Worm (Caenorhabditis elegans) whole organism, L1 larva: ENCODE data around the gene C33F10.11.

Experiments used
- C16A3.4 ChIP-seq: fragments of 150-350 bp; optimal IDR thresholded peaks from 2 replicates; lab custom pipeline; 2014; ENCODE audit warnings: missing biosample characterization, missing genetic modification characterization
- C34B4.2 ChIP-seq: sonication (generic microtip); optimal IDR thresholded peaks from 2 replicates; lab custom pipeline; 2017; ENCODE audit warnings: mild to moderate bottlenecking, missing genetic modification characterization, missing compliant biosample characterization
- F16B12.6 ChIP-seq: fragments of 150-350 bp; optimal IDR thresholded peaks from 2 replicates; lab custom pipeline; 2014; ENCODE audit warnings: missing biosample characterization, missing genetic modification characterization
- aha-1 ChIP-seq: fragments of 150-350 bp; optimal IDR thresholded peaks from 2 replicates; lab custom pipeline; 2014; ENCODE audit warnings: missing biosample characterization, missing genetic modification characterization
- aly-2 ChIP-seq: fragments of 150-350 bp; optimal IDR thresholded peaks from 2 replicates; lab custom pipeline; 2014; ENCODE audit warnings: missing biosample characterization, missing genetic modification characterization
- ama-1 ChIP-seq: fragments of 150-350 bp; optimal IDR thresholded peaks from 2 replicates; lab custom pipeline; 2014
- ceh-63 ChIP-seq: fragments of 200-800 bp; sonication (Bioruptor generic); optimal IDR thresholded peaks from 2 replicates; lab custom pipeline; 2018; ENCODE audit warnings: mild to moderate bottlenecking, missing genetic modification characterization, missing compliant biosample characterization
- ceh-82 ChIP-seq, 3 experiments: fragments of 150-350 bp in 1 of 3; sonication (generic microtip) in 2 of 3; optimal IDR thresholded peaks; 2 replicates each; lab custom pipeline; 2014 to 2017; ENCODE audit warnings: missing biosample characterization in 3 of 3, missing genetic modification characterization in 3 of 3
- ceh-90 ChIP-seq: sonication (generic microtip); optimal IDR thresholded peaks from 2 replicates; lab custom pipeline; 2016; ENCODE audit warnings: missing genetic modification characterization, missing compliant biosample characterization
- dpl-1 ChIP-seq, 3 experiments: fragments of 150-350 bp in 2 of 3; sonication (generic microtip) in 1 of 3; optimal IDR thresholded peaks; 2 replicates each; lab custom pipeline; 2014 to 2017; ENCODE audit warnings: missing biosample characterization in 3 of 3, missing genetic modification characterization in 3 of 3, missing genetic modification reagents in 3 of 3
- efl-1 ChIP-seq, 4 experiments: fragments of 150-350 bp; optimal IDR thresholded peaks in 3 of 4; peaks in 1 of 4; 1 replicate in 1 of 4; 2 replicates in 3 of 4; lab custom pipeline; 2014; ENCODE audit warnings: missing biosample characterization in 2 of 4, missing genetic modification characterization in 2 of 4, missing genetic modification reagents in 2 of 4
- efl-3 ChIP-seq: fragments of 200-800 bp; sonication (Bioruptor generic); optimal IDR thresholded peaks from 2 replicates; lab custom pipeline; 2018; ENCODE audit warnings: mild to moderate bottlenecking, missing genetic modification characterization, missing compliant biosample characterization
- egl-13 ChIP-seq: sonication (generic microtip); optimal IDR thresholded peaks from 2 replicates; lab custom pipeline; 2016; ENCODE audit warnings: missing genotype, missing genetic modification reagents, missing genetic modification characterization, missing compliant biosample characterization
- fkh-10 ChIP-seq: sonication (generic microtip); optimal IDR thresholded peaks from 2 replicates; lab custom pipeline; 2017; ENCODE audit warnings: missing biosample characterization, missing genetic modification reagents, missing genetic modification characterization
- fkh-4 ChIP-seq: sonication (generic microtip); optimal IDR thresholded peaks from 2 replicates; lab custom pipeline; 2016; ENCODE audit warnings: missing compliant biosample characterization, missing genetic modification characterization, borderline replicate concordance
- fkh-8 ChIP-seq: sonication (generic microtip); optimal IDR thresholded peaks from 2 replicates; lab custom pipeline; 2016; ENCODE audit warnings: mild to moderate bottlenecking, missing genetic modification characterization, missing compliant biosample characterization
- fos-1 ChIP-seq: fragments of 150-350 bp; optimal IDR thresholded peaks from 2 replicates; lab custom pipeline; 2014; ENCODE audit warnings: missing biosample characterization, missing genetic modification characterization
- grh-1 ChIP-seq: fragments of 200-800 bp; sonication (Bioruptor generic); IDR thresholded peaks from 2 replicates; pipeline ENCODE4 v1.3.6; 2022; ENCODE audit warnings: missing genetic modification reagents, missing genetic modification characterization, missing compliant biosample characterization
- isw-1 ChIP-seq: fragments of 200-800 bp; sonication (Bioruptor generic); IDR thresholded peaks from 2 replicates; pipeline ENCODE4 v1.3.6; 2022; ENCODE audit warnings: missing genetic modification characterization, missing compliant biosample characterization
- jun-1 ChIP-seq: fragments of 150-350 bp; optimal IDR thresholded peaks from 2 replicates; lab custom pipeline; 2014; ENCODE audit warnings: missing biosample characterization, missing genetic modification reagents, missing genetic modification characterization
- lin-13 ChIP-seq: fragments of 150-350 bp; optimal IDR thresholded peaks from 2 replicates; lab custom pipeline; 2014; ENCODE audit warnings: missing biosample characterization, missing genetic modification reagents, missing genetic modification characterization
- lin-14 ChIP-seq: fragments of 200-800 bp; sonication (Bioruptor generic); optimal IDR thresholded peaks from 2 replicates; lab custom pipeline; 2018; ENCODE audit warnings: mild to moderate bottlenecking, missing genetic modification characterization, moderate library complexity, missing compliant biosample characterization
- lin-15B ChIP-seq: fragments of 150-350 bp; sonication (generic microtip); optimal IDR thresholded peaks from 3 replicates; lab custom pipeline; 2014; ENCODE audit warnings: missing biosample characterization, missing genetic modification characterization
- lin-39 ChIP-seq: fragments of 150-350 bp; optimal IDR thresholded peaks from 2 replicates; lab custom pipeline; 2014; ENCODE audit warnings: missing biosample characterization, missing genetic modification reagents, missing genetic modification characterization
- lir-3 ChIP-seq: sonication (generic microtip); optimal IDR thresholded peaks from 2 replicates; lab custom pipeline; 2016; ENCODE audit warnings: mild to moderate bottlenecking, missing genetic modification characterization, moderate library complexity, missing compliant biosample characterization; ENCODE audit not compliant: poor library complexity
- mab-9 ChIP-seq: fragments of 200-800 bp; sonication (Bioruptor generic); IDR thresholded peaks from 2 replicates; pipeline ENCODE4 v1.3.6; 2022; ENCODE audit warnings: missing genetic modification reagents, missing genetic modification characterization, missing compliant biosample characterization
- mdl-1 ChIP-seq, 2 experiments: fragments of 150-350 bp; optimal IDR thresholded peaks; 2 replicates each; lab custom pipeline; 2014 to 2017; ENCODE audit warnings: missing biosample characterization in 2 of 2, missing genetic modification characterization in 2 of 2, inconsistent platforms in 1 of 2
- mef-2 ChIP-seq: fragments of 150-350 bp; optimal IDR thresholded peaks from 2 replicates; lab custom pipeline; 2014; ENCODE audit warnings: missing biosample characterization, missing genetic modification characterization
- mep-1 ChIP-seq: fragments of 150-350 bp; optimal IDR thresholded peaks from 2 replicates; lab custom pipeline; 2014; ENCODE audit warnings: missing biosample characterization, missing genetic modification characterization
- nhr-11 ChIP-seq: fragments of 150-350 bp; optimal IDR thresholded peaks from 2 replicates; lab custom pipeline; 2014; ENCODE audit warnings: missing biosample characterization, missing genetic modification characterization
- nhr-12 ChIP-seq: sonication (generic microtip); optimal IDR thresholded peaks from 2 replicates; lab custom pipeline; 2017; ENCODE audit warnings: missing biosample characterization, missing genetic modification characterization
- nhr-19 ChIP-seq: fragments of 200-800 bp; sonication (Bioruptor generic); conservative IDR thresholded peaks from 2 replicates; pipeline ENCODE4 v1.3.6; 2022; ENCODE audit warnings: missing genetic modification characterization, missing compliant biosample characterization
- nhr-47 ChIP-seq: sonication (generic microtip); optimal IDR thresholded peaks from 2 replicates; lab custom pipeline; 2016; ENCODE audit warnings: mild to moderate bottlenecking, missing genetic modification characterization, moderate library complexity, missing compliant biosample characterization
- nhr-77 ChIP-seq: fragments of 150-350 bp; optimal IDR thresholded peaks from 2 replicates; lab custom pipeline; 2014; ENCODE audit warnings: missing biosample characterization, missing genetic modification characterization
- nhr-84 ChIP-seq: sonication (generic microtip); optimal IDR thresholded peaks from 2 replicates; lab custom pipeline; 2017; ENCODE audit warnings: missing biosample characterization, missing genetic modification characterization
- pag-3 ChIP-seq: sonication (generic microtip); optimal IDR thresholded peaks from 2 replicates; lab custom pipeline; 2017; ENCODE audit warnings: missing genetic modification characterization, mild to moderate bottlenecking, missing compliant biosample characterization, antibody characterized with exemption, borderline replicate concordance; ENCODE audit not compliant: insufficient read depth
- rnt-1 ChIP-seq: sonication (generic microtip); optimal IDR thresholded peaks from 2 replicates; lab custom pipeline; 2016; ENCODE audit warnings: mild to moderate bottlenecking, missing genetic modification characterization, moderate library complexity, missing compliant biosample characterization
- skn-1 ChIP-seq: fragments of 150-350 bp; optimal IDR thresholded peaks from 2 replicates; lab custom pipeline; 2014; ENCODE audit warnings: missing biosample characterization, missing genetic modification characterization
- snpc-4 ChIP-seq: fragments of 150-350 bp; optimal IDR thresholded peaks from 2 replicates; lab custom pipeline; 2014; ENCODE audit warnings: missing biosample characterization, missing genetic modification characterization
- snu-23 ChIP-seq: sonication (generic microtip); optimal IDR thresholded peaks from 2 replicates; lab custom pipeline; 2016; ENCODE audit warnings: missing genetic modification characterization, missing compliant biosample characterization
- sox-4 ChIP-seq: sonication (generic microtip); optimal IDR thresholded peaks from 2 replicates; lab custom pipeline; 2016; ENCODE audit warnings: missing genetic modification characterization, missing compliant biosample characterization
- sptf-1 ChIP-seq: fragments of 150-350 bp; optimal IDR thresholded peaks from 2 replicates; lab custom pipeline; 2014; ENCODE audit warnings: missing biosample characterization, missing genetic modification characterization
- swsn-7 ChIP-seq: sonication (generic microtip); optimal IDR thresholded peaks from 2 replicates; lab custom pipeline; 2016; ENCODE audit warnings: missing genetic modification characterization, missing compliant biosample characterization
- tbx-2 ChIP-seq: sonication (generic microtip); optimal IDR thresholded peaks from 2 replicates; lab custom pipeline; 2016; ENCODE audit warnings: missing genetic modification characterization, missing compliant biosample characterization
- tlp-1 ChIP-seq: fragments of 150-350 bp; optimal IDR thresholded peaks from 2 replicates; lab custom pipeline; 2014; ENCODE audit warnings: missing biosample characterization, missing genetic modification characterization
- unc-130 ChIP-seq: fragments of 150-350 bp; optimal IDR thresholded peaks from 2 replicates; lab custom pipeline; 2017; ENCODE audit warnings: missing biosample characterization, missing genetic modification characterization, inconsistent platforms
- unc-30 ChIP-seq: sonication (generic microtip); optimal IDR thresholded peaks from 2 replicates; lab custom pipeline; 2017; ENCODE audit warnings: missing biosample characterization, missing genetic modification characterization
- unc-86 ChIP-seq: sonication (generic microtip); optimal IDR thresholded peaks from 2 replicates; lab custom pipeline; 2016; ENCODE audit warnings: missing genetic modification characterization, missing compliant biosample characterization
- vab-15 ChIP-seq: sonication (generic microtip); optimal IDR thresholded peaks from 2 replicates; lab custom pipeline; 2017; ENCODE audit warnings: missing genotype, mild to moderate bottlenecking, missing genetic modification characterization, missing compliant biosample characterization
- xbp-1 ChIP-seq: sonication (generic microtip); optimal IDR thresholded peaks from 2 replicates; lab custom pipeline; 2016; ENCODE audit warnings: missing genetic modification characterization, missing compliant biosample characterization
- zip-4 ChIP-seq: fragments of 200-800 bp; sonication (Bioruptor generic); optimal IDR thresholded peaks from 2 replicates; lab custom pipeline; 2018; ENCODE audit warnings: mild to moderate bottlenecking, missing genetic modification characterization, moderate library complexity, missing compliant biosample characterization

C33F10.11 gene

ce11 chrII:4791272-4791671 lies 43.4 kb downstream of the C33F10.11 start, which contains the start of gene F26G1.1 (continued):
- TF ChIP-seq ceh-90 (tag; lab: Kevin White, UChicago) (peak; percentile 98), lin-39 (tag; lab: Kevin White, UChicago) (peak; percentile 47), grh-1 (GFP tag; lab: Robert Waterston, UW) (peak; percentile 79), swsn-7 (tag; lab: Kevin White, UChicago) (peak; percentile 78), fkh-10 (GFP tag; lab: Kevin White, UChicago) (no peak), mep-1 (tag; lab: Kevin White, UChicago) (no peak), sptf-1 (no peak), mef-2 (tag; lab: Kevin White, UChicago) (no peak), nhr-84 (tag; lab: Kevin White, UChicago) (no peak), fos-1 (peak; percentile 18), skn-1 (peak; percentile 71), vab-15 (tag; lab: Kevin White, UChicago) (no peak), egl-13 (peak; percentile 92), zip-4 (peak; percentile 56), mdl-1 (tag; optimal IDR thresholded peaks at IDR 0.05; lab: Kevin White, UChicago) (peak in 1 of 2 experiments; percentile 50), C34B4.2 (peak; percentile 37), aly-2 (tag; lab: Kevin White, UChicago) (no peak), nhr-47 (tag; lab: Kevin White, UChicago) (peak; percentile 89), nhr-12 (tag; lab: Kevin White, UChicago) (no peak), efl-1 (optimal IDR thresholded peaks at IDR 0.05; lab: Kevin White, UChicago) (peak; percentile 59 to 92), efl-1 (GFP tag; optimal IDR thresholded peaks at IDR 0.05 in 1 of 2; lab: Kevin White, UChicago) (peak; percentile 93 to 99), mab-9 (peak; percentile 76), fkh-4 (tag; lab: Kevin White, UChicago) (peak; percentile 94), ama-1 (lab: Kevin White, UChicago) (no peak), lir-3 (tag; lab: Kevin White, UChicago) (peak; percentile 95), rnt-1 (peak; percentile 98), nhr-19 (GFP tag; lab: Robert Waterston, UW) (peak; percentile 80), snpc-4 (tag; lab: Kevin White, UChicago) (peak; percentile 30), unc-30 (tag; lab: Kevin White, UChicago) (no peak), ceh-82 (tag; optimal IDR thresholded peaks at IDR 0.05; lab: Kevin White, UChicago) (peak; percentile 29 to 53 (median 49)), dpl-1 (GFP tag; optimal IDR thresholded peaks at IDR 0.05; lab: Kevin White, UChicago) (peak; percentile 84 to 93 (median 92)), unc-86 (tag; lab: Kevin White, UChicago) (peak; percentile 69), lin-13 (peak; percentile 2), lin-15B (tag; lab: Kevin White, UChicago) (no peak), aha-1 (no peak), C16A3.4 (tag; lab: Kevin White, UChicago) (peak; percentile 12), nhr-11 (tag; lab: Kevin White, UChicago) (no peak), jun-1 (tag; lab: Kevin White, UChicago) (no peak), isw-1 (peak; percentile 72), tbx-2 (peak; percentile 89), snu-23 (peak; percentile 66), sox-4 (peak; percentile 84), efl-3 (GFP tag; lab: Kevin White, UChicago) (peak; percentile 27), unc-130 (peak; percentile 54), F16B12.6 (peak; percentile 50), nhr-77 (tag; lab: Kevin White, UChicago) (no peak), lin-14 (GFP tag; lab: Kevin White, UChicago) (peak; percentile 65), ceh-63 (GFP tag; lab: Kevin White, UChicago) (no peak), xbp-1 (tag; lab: Kevin White, UChicago) (peak; percentile 78), pag-3 (no peak), tlp-1 (no peak), fkh-8 (peak; percentile 64)
